Fruit fly (Drosophila melanogaster): ENCODE measurements around the gene vih.

DNA sequence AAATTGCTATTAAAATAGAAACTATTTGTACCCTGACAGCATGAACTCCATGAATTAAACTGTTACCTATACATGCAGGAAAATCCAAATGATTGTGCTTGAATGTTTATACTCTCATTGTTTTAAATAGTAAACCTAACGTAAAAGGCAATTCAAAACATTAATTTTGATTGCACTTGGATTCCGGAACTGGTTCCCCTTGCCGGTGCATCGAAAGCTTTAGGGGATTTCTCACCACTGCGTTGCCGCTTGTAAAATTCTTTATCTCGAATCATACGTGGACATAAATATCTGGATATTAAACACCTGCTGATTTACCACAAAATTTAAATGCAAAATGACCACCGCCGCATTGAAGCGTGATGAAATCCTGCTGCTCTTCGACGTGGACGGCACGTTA is 30.2 kb downstream of the vih start, which contains the start of gene Pmm2:
- TF ChIP-seq esn (GFP tag; optimal IDR thresholded peaks at IDR 0.05): peak; percentile 2
- TF ChIP-seq salr (GFP tag; optimal IDR thresholded peaks at IDR 0.05): no peak
- TF ChIP-seq CG16779 (tag; optimal IDR thresholded peaks at IDR 0.05): no peak
- no peak for TF ChIP-seq Gug (GFP tag; IDR thresholded peaks at IDR 0.05)
- TF ChIP-seq Lpt (GFP tag; optimal IDR thresholded peaks at IDR 0.05): no peak
- TF ChIP-seq Ets96B (tag; optimal IDR thresholded peaks at IDR 0.05): no peak
- no peak for TF ChIP-seq fd85E (GFP tag; optimal IDR thresholded peaks at IDR 0.05)
- no peak for TF ChIP-seq svp (GFP tag)
- peak; percentile 63 for TF ChIP-seq Eip78C (GFP tag)
- no peak for TF ChIP-seq cyc (GFP tag; optimal IDR thresholded peaks at IDR 0.05)
- TF ChIP-seq Ets21C (GFP tag; optimal IDR thresholded peaks at IDR 0.05): no peak
- no peak for TF ChIP-seq CG11762 (GFP tag; optimal IDR thresholded peaks at IDR 0.05; ENCODE audit: insufficient read depth)
- TF ChIP-seq CG32006 (GFP tag; optimal IDR thresholded peaks at IDR 0.05): no peak
- no peak for TF ChIP-seq Hr39 (GFP tag; optimal IDR thresholded peaks at IDR 0.05)

Data from whole organism, prepupa.